Fruit fly (Drosophila melanogaster): ENCODE results near the gene Gad1.

The Gad1 gene

dm6 chr3L:4055438-4055962, 33.0 kb downstream of the Gad1 start:
- no peak for TF ChIP-seq CG8478 (optimal IDR thresholded peaks at IDR 0.05)
- TF ChIP-seq CTCF (optimal IDR thresholded peaks at IDR 0.05) = no peak

- TF ChIP-seq CG8478 (optimal IDR thresholded peaks at IDR 0.05) = no peak
- TF ChIP-seq CTCF (optimal IDR thresholded peaks at IDR 0.05) = no peak
Observed at dm6 chr3L:4049082-4049481, 39.5 kb downstream of the Gad1 start.

- TF ChIP-seq CG8478 (optimal IDR thresholded peaks at IDR 0.05) (no peak), CTCF (optimal IDR thresholded peaks at IDR 0.05) (no peak)
Observed at dm6 chr3L:4047635-4048034, 40.9 kb downstream of the Gad1 start, which contains the start of gene Dpy-30L2. Gene Dpy-30L2, minus strand, starts transcription at chr3L:4047735.

dm6 chr3L:4046289-4046688, 42.3 kb downstream of the Gad1 start, which contains the start of gene CG1136:
Gene CG1136, plus strand, starts transcription at chr3L:4046596.
- TF ChIP-seq CTCF (optimal IDR thresholded peaks at IDR 0.05) (no peak), CG8478 (optimal IDR thresholded peaks at IDR 0.05) (no peak)

dm6 chr3L:4044497-4044896, 44.0 kb downstream of the Gad1 start:
- TF ChIP-seq CTCF (optimal IDR thresholded peaks at IDR 0.05) = no peak
- TF ChIP-seq CG8478 (optimal IDR thresholded peaks at IDR 0.05) = no peak

- TF ChIP-seq CTCF (optimal IDR thresholded peaks at IDR 0.05) (no peak), CG8478 (optimal IDR thresholded peaks at IDR 0.05) (no peak)
Observed at dm6 chr3L:4040247-4040925, 48.2 kb downstream of the Gad1 start, which contains the start of the genes CG11593 and Rcd5. Gene CG11593, minus strand, starts transcription at chr3L:4040482. Gene Rcd5, plus strand, starts transcription at chr3L:4040529.

dm6 chr3L:4035499-4035898, 53.0 kb downstream of the Gad1 start, which contains the start of gene Gr64f:
Gene Gr64f, plus strand, starts transcription at chr3L:4035799.
- TF ChIP-seq CTCF (optimal IDR thresholded peaks at IDR 0.05) = no peak
- TF ChIP-seq CG8478 (optimal IDR thresholded peaks at IDR 0.05) = no peak

dm6 chr3L:4031762-4032161, 56.8 kb downstream of the Gad1 start, which contains the start of the genes Gr64d and Gr64e:
Gene Gr64d, plus strand, starts transcription at chr3L:4032062.
Gene Gr64e, plus strand, starts transcription at chr3L:4032141.
- TF ChIP-seq CTCF (optimal IDR thresholded peaks at IDR 0.05) (no peak), CG8478 (optimal IDR thresholded peaks at IDR 0.05) (no peak)

dm6 chr3L:4028305-4028704, 60.2 kb downstream of the Gad1 start, which contains the start of the genes Gr64b and Gr64c:
Gene Gr64b, plus strand, starts transcription at chr3L:4028605.
Gene Gr64c, plus strand, starts transcription at chr3L:4028605.
- TF ChIP-seq CTCF (optimal IDR thresholded peaks at IDR 0.05) (no peak), CG8478 (optimal IDR thresholded peaks at IDR 0.05) (no peak)

- TF ChIP-seq CG8478 (optimal IDR thresholded peaks at IDR 0.05) = no peak
- no peak for TF ChIP-seq CTCF (optimal IDR thresholded peaks at IDR 0.05)
Observed at dm6 chr3L:4026506-4026868, 62.1 kb downstream of the Gad1 start, which contains the start of gene Gr64a. Gene Gr64a, plus strand, starts transcription at chr3L:4026769.

dm6 chr3L:4025738-4026505, 62.6 kb downstream of the Gad1 start, which contains the start of gene CG11594:
Gene CG11594, minus strand, starts transcription at chr3L:4026011.
- TF ChIP-seq CG8478 (optimal IDR thresholded peaks at IDR 0.05) (no peak), CTCF (optimal IDR thresholded peaks at IDR 0.05) (no peak)

- TF ChIP-seq CG8478 (optimal IDR thresholded peaks at IDR 0.05) (no peak), CTCF (optimal IDR thresholded peaks at IDR 0.05) (no peak)
Observed at dm6 chr3L:4024464-4024863, 64.1 kb downstream of the Gad1 start.

All from S2 (cell line).